Fruit fly (Drosophila melanogaster): ENCODE results near the gene shps.
A peak's percentile ranks its signal among the peaks of the same experiment; 100 is the strongest.

The shps gene

dm6 chr3R:24263588-24264413, 15.6 kb upstream of the shps start (continued):
- TF ChIP-seq CG33213 (GFP tag; optimal IDR thresholded peaks at IDR 0.05) (no peak), exex (tag; optimal IDR thresholded peaks at IDR 0.05) (no peak), CG31365 (tag; optimal IDR thresholded peaks at IDR 0.05) (no peak), CG9437 (GFP tag; optimal IDR thresholded peaks at IDR 0.05) (no peak), ap (GFP tag; IDR thresholded peaks at IDR 0.05) (no peak), Mrtf (GFP tag; IDR thresholded peaks at IDR 0.05) (no peak), CG16813 (GFP tag; IDR thresholded peaks at IDR 0.05; ENCODE audit: partially characterized antibody) (no peak), chm (GFP tag; IDR thresholded peaks at IDR 0.05) (0 out of 2 replicates have a peak, but pooled peaks have one; percentile 42), lola (GFP tag; optimal IDR thresholded peaks at IDR 0.05) (no peak), trem (tag; optimal IDR thresholded peaks at IDR 0.05) (no peak), CG14710 (tag; optimal IDR thresholded peaks at IDR 0.05) (no peak), chif (GFP tag; optimal IDR thresholded peaks at IDR 0.05) (no peak), Ravus (GFP tag; IDR thresholded peaks at IDR 0.05) (no peak), CG10979 (tag; optimal IDR thresholded peaks at IDR 0.05) (no peak), Asciz (GFP tag; optimal IDR thresholded peaks at IDR 0.05) (no peak), ttk (GFP tag; IDR thresholded peaks at IDR 0.05) (no peak), Sry-β (GFP tag; optimal IDR thresholded peaks at IDR 0.05) (no peak), D19A (tag; optimal IDR thresholded peaks at IDR 0.05) (no peak), abd-A (tag; optimal IDR thresholded peaks at IDR 0.05) (peak; percentile 65), zfh1 (GFP tag; IDR thresholded peaks at IDR 0.05) (no peak), Atf3 (GFP tag; optimal IDR thresholded peaks at IDR 0.05) (no peak), gt (GFP tag; IDR thresholded peaks at IDR 0.05) (no peak), tup (GFP tag; optimal IDR thresholded peaks at IDR 0.05) (no peak), grau (tag; optimal IDR thresholded peaks at IDR 0.05) (peak; percentile 13), CG14667 (GFP tag; IDR thresholded peaks at IDR 0.05) (no peak), CG10654 (GFP tag; optimal IDR thresholded peaks at IDR 0.05) (no peak), D (optimal IDR thresholded peaks at IDR 0.05) (no peak), D (GFP tag; optimal IDR thresholded peaks at IDR 0.05) (no peak), MTF-1 (GFP tag; optimal IDR thresholded peaks at IDR 0.05; ENCODE audit: borderline replicate concordance) (no peak), CG3065 (GFP tag; optimal IDR thresholded peaks at IDR 0.05) (no peak), CG10147 (GFP tag; optimal IDR thresholded peaks at IDR 0.05) (no peak), NfI (GFP tag; optimal IDR thresholded peaks at IDR 0.05) (no peak), bbx (GFP tag; IDR thresholded peaks at IDR 0.05; ENCODE audit: partially characterized antibody) (no peak), danr (GFP tag; IDR thresholded peaks at IDR 0.05) (no peak), CG9215 (GFP tag; IDR thresholded peaks at IDR 0.05) (no peak), fd64A (GFP tag; optimal IDR thresholded peaks at IDR 0.05) (no peak), jing (GFP tag; optimal IDR thresholded peaks at IDR 0.05) (no peak), Lhr (GFP tag; optimal IDR thresholded peaks at IDR 0.05) (no peak), CG30403 (GFP tag; optimal IDR thresholded peaks at IDR 0.05) (no peak), dmrt99B (tag; optimal IDR thresholded peaks at IDR 0.05) (peak; percentile 14), otp (GFP tag; IDR thresholded peaks at IDR 0.05) (no peak), Drgx (GFP tag; IDR thresholded peaks at IDR 0.05) (peak; percentile 17; the same call in 1 of the 2 replicates), hbn (GFP tag; IDR thresholded peaks at IDR 0.05; ENCODE audit: partially characterized antibody) (no peak), toy (GFP tag; IDR thresholded peaks at IDR 0.05) (no peak), CG3847 (GFP tag; IDR thresholded peaks at IDR 0.05) (no peak), aop (GFP tag; IDR thresholded peaks at IDR 0.05) (no peak), CG13775 (GFP tag; optimal IDR thresholded peaks at IDR 0.05) (no peak), scrt (GFP tag; optimal IDR thresholded peaks at IDR 0.05) (no peak), Myb (GFP tag; optimal IDR thresholded peaks at IDR 0.05) (no peak)

Measured in whole organism, embryonic.